Worm (Caenorhabditis elegans) whole organism, L1 larva: ENCODE measurements around the gene F58F12.4.

ENCODE experiments used
- C04F5.9 ChIP-seq: sonication (generic microtip); optimal IDR thresholded peaks from 2 replicates; lab custom pipeline; 2016; ENCODE audit warnings: missing genetic modification characterization, missing compliant biosample characterization
- C34B4.2 ChIP-seq: sonication (generic microtip); optimal IDR thresholded peaks from 2 replicates; lab custom pipeline; 2017; ENCODE audit warnings: mild to moderate bottlenecking, missing genetic modification characterization, missing compliant biosample characterization
- Y116A8C.19 ChIP-seq: sonication (generic microtip); optimal IDR thresholded peaks from 2 replicates; lab custom pipeline; 2016; ENCODE audit warnings: missing compliant biosample characterization, missing genetic modification characterization, borderline replicate concordance
- aha-1 ChIP-seq: fragments of 150-350 bp; optimal IDR thresholded peaks from 2 replicates; lab custom pipeline; 2014; ENCODE audit warnings: missing biosample characterization, missing genetic modification characterization
- alr-1 ChIP-seq: fragments of 200-800 bp; sonication (Bioruptor generic); optimal IDR thresholded peaks from 2 replicates; lab custom pipeline; 2018; ENCODE audit warnings: borderline replicate concordance, mild to moderate bottlenecking, missing genetic modification characterization, missing compliant biosample characterization
- ama-1 ChIP-seq: fragments of 150-350 bp; optimal IDR thresholded peaks from 2 replicates; lab custom pipeline; 2014
- blmp-1 ChIP-seq: fragments of 150-350 bp; optimal IDR thresholded peaks from 2 replicates; lab custom pipeline; 2014; ENCODE audit warnings: missing biosample characterization, missing genetic modification characterization
- ceh-63 ChIP-seq: fragments of 200-800 bp; sonication (Bioruptor generic); optimal IDR thresholded peaks from 2 replicates; lab custom pipeline; 2018; ENCODE audit warnings: mild to moderate bottlenecking, missing genetic modification characterization, missing compliant biosample characterization
- ceh-90 ChIP-seq: sonication (generic microtip); optimal IDR thresholded peaks from 2 replicates; lab custom pipeline; 2016; ENCODE audit warnings: missing genetic modification characterization, missing compliant biosample characterization
- ces-1 ChIP-seq: fragments of 150-350 bp; optimal IDR thresholded peaks from 2 replicates; lab custom pipeline; 2014; ENCODE audit warnings: missing biosample characterization, missing genetic modification reagents, missing genetic modification characterization
- dsc-1 ChIP-seq: sonication (generic microtip); optimal IDR thresholded peaks from 2 replicates; lab custom pipeline; 2016; ENCODE audit warnings: mild to moderate bottlenecking, missing genetic modification characterization, missing compliant biosample characterization
- efl-1 ChIP-seq, 4 experiments: fragments of 150-350 bp; optimal IDR thresholded peaks in 3 of 4; peaks in 1 of 4; 1 replicate in 1 of 4; 2 replicates in 3 of 4; lab custom pipeline; 2014; ENCODE audit warnings: missing biosample characterization in 2 of 4, missing genetic modification characterization in 2 of 4, missing genetic modification reagents in 2 of 4
- efl-3 ChIP-seq: fragments of 200-800 bp; sonication (Bioruptor generic); optimal IDR thresholded peaks from 2 replicates; lab custom pipeline; 2018; ENCODE audit warnings: mild to moderate bottlenecking, missing genetic modification characterization, missing compliant biosample characterization
- egl-13 ChIP-seq: sonication (generic microtip); optimal IDR thresholded peaks from 2 replicates; lab custom pipeline; 2016; ENCODE audit warnings: missing genotype, missing genetic modification reagents, missing genetic modification characterization, missing compliant biosample characterization
- egl-27 ChIP-seq, 2 experiments: fragments of 150-350 bp in 1 of 2; sonication (generic microtip); optimal IDR thresholded peaks; 3 replicates each; lab custom pipeline; 2017 to 2018; ENCODE audit warnings: missing biosample characterization in 2 of 2, missing genetic modification characterization in 2 of 2, missing genetic modification reagents in 2 of 2
- elt-3 ChIP-seq, 6 experiments: fragments of 150-350 bp in 1 of 6; sonication (generic microtip); optimal IDR thresholded peaks; 2 replicates each; lab custom pipeline; 2017 to 2018; ENCODE audit warnings: missing biosample characterization in 6 of 6, missing genetic modification characterization in 6 of 6, inconsistent platforms in 1 of 6
- ets-5 ChIP-seq: fragments of 200-800 bp; sonication (Bioruptor generic); IDR thresholded peaks from 2 replicates; pipeline ENCODE4 v1.3.6; 2022; ENCODE audit warnings: missing genetic modification characterization, missing compliant biosample characterization
- fkh-10 ChIP-seq: sonication (generic microtip); optimal IDR thresholded peaks from 2 replicates; lab custom pipeline; 2017; ENCODE audit warnings: missing biosample characterization, missing genetic modification reagents, missing genetic modification characterization
- fkh-8 ChIP-seq: sonication (generic microtip); optimal IDR thresholded peaks from 2 replicates; lab custom pipeline; 2016; ENCODE audit warnings: mild to moderate bottlenecking, missing genetic modification characterization, missing compliant biosample characterization
- fos-1 ChIP-seq: fragments of 150-350 bp; optimal IDR thresholded peaks from 2 replicates; lab custom pipeline; 2014; ENCODE audit warnings: missing biosample characterization, missing genetic modification characterization
- hlh-17 ChIP-seq: fragments of 200-800 bp; sonication (Bioruptor generic); optimal IDR thresholded peaks from 2 replicates; lab custom pipeline; 2018; ENCODE audit warnings: missing genetic modification characterization, mild to moderate bottlenecking, missing compliant biosample characterization, moderate library complexity, borderline replicate concordance
- hlh-4 ChIP-seq: sonication (generic microtip); optimal IDR thresholded peaks from 2 replicates; lab custom pipeline; 2016; ENCODE audit warnings: mild to moderate bottlenecking, missing genetic modification characterization, missing compliant biosample characterization
- hpl-2 ChIP-seq: fragments of 150-350 bp; optimal IDR thresholded peaks from 2 replicates; lab custom pipeline; 2014; ENCODE audit warnings: missing biosample characterization, missing genetic modification reagents, missing genetic modification characterization
- isw-1 ChIP-seq: fragments of 200-800 bp; sonication (Bioruptor generic); IDR thresholded peaks from 2 replicates; pipeline ENCODE4 v1.3.6; 2022; ENCODE audit warnings: missing genetic modification characterization, missing compliant biosample characterization
- lin-14 ChIP-seq: fragments of 200-800 bp; sonication (Bioruptor generic); optimal IDR thresholded peaks from 2 replicates; lab custom pipeline; 2018; ENCODE audit warnings: mild to moderate bottlenecking, missing genetic modification characterization, moderate library complexity, missing compliant biosample characterization
- lin-15B ChIP-seq: fragments of 150-350 bp; sonication (generic microtip); optimal IDR thresholded peaks from 3 replicates; lab custom pipeline; 2014; ENCODE audit warnings: missing biosample characterization, missing genetic modification characterization
- mdl-1 ChIP-seq, 2 experiments: fragments of 150-350 bp; optimal IDR thresholded peaks; 2 replicates each; lab custom pipeline; 2014 to 2017; ENCODE audit warnings: missing biosample characterization in 2 of 2, missing genetic modification characterization in 2 of 2, inconsistent platforms in 1 of 2
- mep-1 ChIP-seq: fragments of 150-350 bp; optimal IDR thresholded peaks from 2 replicates; lab custom pipeline; 2014; ENCODE audit warnings: missing biosample characterization, missing genetic modification characterization
- nhr-19 ChIP-seq: fragments of 200-800 bp; sonication (Bioruptor generic); conservative IDR thresholded peaks from 2 replicates; pipeline ENCODE4 v1.3.6; 2022; ENCODE audit warnings: missing genetic modification characterization, missing compliant biosample characterization
- nhr-28 ChIP-seq: fragments of 150-350 bp; optimal IDR thresholded peaks from 2 replicates; lab custom pipeline; 2014; ENCODE audit warnings: missing biosample characterization, missing genetic modification characterization
- nhr-77 ChIP-seq: fragments of 150-350 bp; optimal IDR thresholded peaks from 2 replicates; lab custom pipeline; 2014; ENCODE audit warnings: missing biosample characterization, missing genetic modification characterization
- nhr-85 ChIP-seq: sonication (generic microtip); peaks from one replicate; lab custom pipeline; 2016; ENCODE audit warnings: missing genetic modification characterization, inconsistent platforms, missing compliant biosample characterization
- nhr-90 ChIP-seq: sonication (generic microtip); optimal IDR thresholded peaks from 2 replicates; lab custom pipeline; 2016; ENCODE audit warnings: mild to moderate bottlenecking, missing genetic modification characterization, missing compliant biosample characterization; ENCODE audit not compliant: poor library complexity
- pag-3 ChIP-seq: sonication (generic microtip); optimal IDR thresholded peaks from 2 replicates; lab custom pipeline; 2017; ENCODE audit warnings: missing genetic modification characterization, mild to moderate bottlenecking, missing compliant biosample characterization, antibody characterized with exemption, borderline replicate concordance; ENCODE audit not compliant: insufficient read depth
- pqm-1 ChIP-seq: sonication (generic microtip); optimal IDR thresholded peaks from 3 replicates; lab custom pipeline; 2017; ENCODE audit warnings: missing biosample characterization, missing genetic modification characterization
- snpc-4 ChIP-seq: fragments of 150-350 bp; optimal IDR thresholded peaks from 2 replicates; lab custom pipeline; 2014; ENCODE audit warnings: missing biosample characterization, missing genetic modification characterization
- snu-23 ChIP-seq: sonication (generic microtip); optimal IDR thresholded peaks from 2 replicates; lab custom pipeline; 2016; ENCODE audit warnings: missing genetic modification characterization, missing compliant biosample characterization
- sox-4 ChIP-seq: sonication (generic microtip); optimal IDR thresholded peaks from 2 replicates; lab custom pipeline; 2016; ENCODE audit warnings: missing genetic modification characterization, missing compliant biosample characterization
- sptf-1 ChIP-seq: fragments of 150-350 bp; optimal IDR thresholded peaks from 2 replicates; lab custom pipeline; 2014; ENCODE audit warnings: missing biosample characterization, missing genetic modification characterization
- sup-37 ChIP-seq: fragments of 200-800 bp; sonication (Bioruptor generic); optimal IDR thresholded peaks from 2 replicates; lab custom pipeline; 2018; ENCODE audit warnings: mild to moderate bottlenecking, missing genetic modification characterization, missing compliant biosample characterization
- swsn-7 ChIP-seq: sonication (generic microtip); optimal IDR thresholded peaks from 2 replicates; lab custom pipeline; 2016; ENCODE audit warnings: missing genetic modification characterization, missing compliant biosample characterization
- tbx-2 ChIP-seq: sonication (generic microtip); optimal IDR thresholded peaks from 2 replicates; lab custom pipeline; 2016; ENCODE audit warnings: missing genetic modification characterization, missing compliant biosample characterization
- unc-130 ChIP-seq: fragments of 150-350 bp; optimal IDR thresholded peaks from 2 replicates; lab custom pipeline; 2017; ENCODE audit warnings: missing biosample characterization, missing genetic modification characterization, inconsistent platforms
- unc-86 ChIP-seq: sonication (generic microtip); optimal IDR thresholded peaks from 2 replicates; lab custom pipeline; 2016; ENCODE audit warnings: missing genetic modification characterization, missing compliant biosample characterization
- vab-15 ChIP-seq: sonication (generic microtip); optimal IDR thresholded peaks from 2 replicates; lab custom pipeline; 2017; ENCODE audit warnings: missing genotype, mild to moderate bottlenecking, missing genetic modification characterization, missing compliant biosample characterization
- xbp-1 ChIP-seq: sonication (generic microtip); optimal IDR thresholded peaks from 2 replicates; lab custom pipeline; 2016; ENCODE audit warnings: missing genetic modification characterization, missing compliant biosample characterization
- ztf-11 ChIP-seq, 2 experiments: sonication (generic microtip); optimal IDR thresholded peaks; 2 replicates each; lab custom pipeline; 2016 to 2017; ENCODE audit warnings: missing genetic modification characterization in 2 of 2, missing biosample characterization in 1 of 2, missing compliant biosample characterization in 1 of 2
- ztf-4 ChIP-seq: fragments of 150-350 bp; optimal IDR thresholded peaks from 2 replicates; lab custom pipeline; 2014; ENCODE audit warnings: missing biosample characterization, missing genetic modification characterization

The F58F12.4 gene

DNA sequence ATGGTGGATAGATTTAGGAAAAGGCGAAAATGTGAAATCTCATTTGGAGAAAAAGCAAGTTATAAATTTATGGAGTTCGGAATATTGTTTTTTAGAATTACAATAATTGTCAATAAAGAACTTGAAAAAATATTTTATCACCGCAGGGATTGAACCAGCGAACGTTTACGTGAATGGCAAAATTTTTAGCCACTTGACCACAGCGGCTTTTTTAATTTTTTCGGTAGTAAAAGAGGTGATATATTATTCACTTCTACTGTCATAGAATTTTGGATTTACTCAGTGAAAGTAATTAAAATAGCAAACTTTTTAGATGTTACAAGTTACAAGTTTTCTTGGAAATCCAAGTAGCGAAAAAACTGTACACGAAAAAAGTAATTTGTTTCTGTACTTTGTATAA lies 28.3 kb upstream of the F58F12.4 start:
- no peak for TF ChIP-seq fos-1 (tag; lab: Kevin White, UChicago)

DNA sequence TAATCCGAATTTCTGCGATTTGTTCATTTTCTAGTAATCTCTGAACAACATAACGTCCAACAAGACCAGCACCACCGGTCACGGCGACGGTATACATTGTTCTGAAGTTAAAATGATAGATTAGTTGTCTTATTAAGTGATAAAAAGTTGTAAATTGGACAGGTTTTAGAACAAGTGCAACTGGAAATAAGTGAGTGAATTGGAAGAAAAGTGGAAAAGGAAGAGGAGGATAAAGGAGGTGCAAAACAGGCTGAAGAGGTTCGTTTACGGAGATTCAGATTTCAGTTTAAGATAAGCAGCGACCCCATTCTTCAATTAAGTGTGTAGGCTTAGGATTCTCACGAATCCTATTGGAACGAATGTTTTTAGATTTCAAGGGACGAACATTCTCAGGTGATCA lies 27.7 kb upstream of the F58F12.4 start, which contains the start of gene C32D5.12:
Gene C32D5.12 (minus strand): TSS at position 101 of the 400 bp plus-strand sequence.
- TF ChIP-seq isw-1 (GFP tag; lab: Robert Waterston, UW) (no peak), blmp-1 (tag; lab: Kevin White, UChicago) (peak; percentile 28)

DNA sequence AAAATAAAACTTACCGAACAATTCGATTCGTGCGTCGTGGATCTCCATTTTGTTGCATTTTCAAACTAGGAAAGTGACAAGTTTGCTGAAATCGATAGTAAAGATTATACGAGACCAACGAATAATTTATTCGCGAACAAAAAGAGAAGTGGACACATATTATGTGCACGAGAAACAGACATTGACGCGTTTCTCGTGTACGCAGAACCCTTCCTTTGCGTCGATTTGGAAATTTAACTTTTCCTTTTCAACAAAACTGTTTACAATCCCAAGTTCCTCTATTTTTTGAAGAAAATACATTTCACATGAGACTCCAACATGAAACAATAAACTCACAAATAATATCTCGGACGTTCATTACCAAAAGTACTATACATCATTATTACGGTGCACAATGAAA lies 25.7 kb upstream of the F58F12.4 start, which contains the start of gene K10B2.4:
Gene K10B2.4 (minus strand): TSS at position 138 of the 400 bp plus-strand sequence.
- TF ChIP-seq egl-27 (tag; optimal IDR thresholded peaks at IDR 0.05; lab: Kevin White, UChicago) (no peak), xbp-1 (peak; percentile 66), isw-1 (GFP tag; lab: Robert Waterston, UW) (no peak), vab-15 (no peak), ztf-4 (peak; percentile 8), snu-23 (GFP tag; lab: Kevin White, UChicago) (peak; percentile 83), snpc-4 (tag; lab: Kevin White, UChicago) (peak; percentile 53), pag-3 (no peak), unc-130 (tag; lab: Kevin White, UChicago) (peak; percentile 75), nhr-77 (tag; lab: Kevin White, UChicago) (peak; percentile 49), fkh-8 (tag; lab: Kevin White, UChicago) (peak; percentile 6), lin-14 (GFP tag; lab: Kevin White, UChicago) (peak; percentile 82), dsc-1 (tag; lab: Kevin White, UChicago) (peak; percentile 53), efl-3 (GFP tag; lab: Kevin White, UChicago) (no peak), C04F5.9 (peak; percentile 5), hpl-2 (GFP tag; lab: Kevin White, UChicago) (peak; percentile 9), nhr-90 (tag; lab: Kevin White, UChicago) (peak; percentile 54), aha-1 (tag; lab: Kevin White, UChicago) (no peak), fkh-10 (GFP tag; lab: Kevin White, UChicago) (no peak), tbx-2 (tag; lab: Kevin White, UChicago) (peak; percentile 62), Y116A8C.19 (tag; lab: Kevin White, UChicago) (no peak), ama-1 (lab: Kevin White, UChicago) (peak; percentile 22), unc-86 (tag; lab: Kevin White, UChicago) (peak; percentile 31), lin-15B (tag; lab: Kevin White, UChicago) (peak; percentile 12), ceh-90 (tag; lab: Kevin White, UChicago) (no peak), mdl-1 (tag; optimal IDR thresholded peaks at IDR 0.05; lab: Kevin White, UChicago) (no peak), nhr-85 (peak; percentile 2), C34B4.2 (tag; lab: Kevin White, UChicago) (no peak), nhr-19 (GFP tag; lab: Robert Waterston, UW) (peak; percentile 54), efl-1 (optimal IDR thresholded peaks at IDR 0.05; lab: Kevin White, UChicago) (peak; percentile 77 to 79), efl-1 (GFP tag; optimal IDR thresholded peaks at IDR 0.05 in 1 of 2; lab: Kevin White, UChicago) (peak; percentile 64 to 97), blmp-1 (tag; lab: Kevin White, UChicago) (peak; percentile 94), hlh-4 (no peak), sptf-1 (tag; lab: Kevin White, UChicago) (no peak), hlh-17 (no peak), nhr-28 (tag; lab: Kevin White, UChicago) (no peak), ets-5 (GFP tag; lab: Robert Waterston, UW) (no peak), alr-1 (tag; lab: Kevin White, UChicago) (no peak), pqm-1 (no peak), sox-4 (tag; lab: Kevin White, UChicago) (no peak), sup-37 (no peak), mep-1 (peak; percentile 65), ces-1 (no peak), swsn-7 (tag; lab: Kevin White, UChicago) (peak; percentile 72), elt-3 (tag; optimal IDR thresholded peaks at IDR 0.05; lab: Kevin White, UChicago) (peak in 1 of 6 experiments; percentile 37), ztf-11 (tag; optimal IDR thresholded peaks at IDR 0.05; lab: Kevin White, UChicago) (no peak), egl-13 (tag; lab: Kevin White, UChicago) (no peak), ceh-63 (GFP tag; lab: Kevin White, UChicago) (no peak)
